Worm (Caenorhabditis elegans) whole organism, L4/young adult: ENCODE measurements around the gene K08E4.7.

ENCODE experiments used
- W03F9.2 ChIP-seq: fragments of 150-350 bp; optimal IDR thresholded peaks from 2 replicates; lab custom pipeline; 2014; ENCODE audit warnings: missing biosample characterization, missing genetic modification characterization
- dao-5 ChIP-seq: sonication (generic microtip); optimal IDR thresholded peaks from 2 replicates; lab custom pipeline; 2016; ENCODE audit warnings: missing genotype, missing genetic modification characterization, moderate library complexity, missing compliant biosample characterization
- him-1 ChIP-seq: sonication (generic microtip); optimal IDR thresholded peaks from 2 replicates; lab custom pipeline; 2016; ENCODE audit warnings: missing genotype, missing genetic modification reagents, missing genetic modification characterization, missing compliant biosample characterization

The K08E4.7 gene

ce11 chrIV:12075497-12075896, at the start of gene K08E4.7:
TSS of gene K08E4.7 (plus strand) at chrIV:12075797.
- no peak for TF ChIP-seq him-1
- no peak for TF ChIP-seq W03F9.2 (tag; lab: Kevin White, UChicago)
- no peak for TF ChIP-seq dao-5 (tag; lab: Kevin White, UChicago)

- TF ChIP-seq dao-5 (tag; lab: Kevin White, UChicago) (no peak), him-1 (no peak), W03F9.2 (tag; lab: Kevin White, UChicago) (no peak)
Measured at ce11 chrIV:12029074-12029473, 46.5 kb upstream of the K08E4.7 start, which contains the start of gene tgn-38. TSS of gene tgn-38 (minus strand) at chrIV:12029174.

- TF ChIP-seq him-1, result no peak
- peak; percentile 58 for TF ChIP-seq W03F9.2 (tag; lab: Kevin White, UChicago)
Measured at ce11 chrIV:12029722-12030182, 45.8 kb upstream of the K08E4.7 start, which contains the start of gene T12G3.11. TSS of gene T12G3.11 (minus strand) at chrIV:12029772.

- TF ChIP-seq W03F9.2 (tag; lab: Kevin White, UChicago) (no peak), him-1 (no peak), dao-5 (tag; lab: Kevin White, UChicago) (no peak)
Measured at ce11 chrIV:12031003-12031402, 44.6 kb upstream of the K08E4.7 start, which contains the start of the genes T12G3.6 and mrpl-51. TSS of gene T12G3.6 (minus strand) at chrIV:12031271. TSS of gene mrpl-51 (plus strand) at chrIV:12031324.

ce11 chrIV:12032383-12032782, 43.2 kb upstream of the K08E4.7 start:
- peak; percentile 2 for TF ChIP-seq W03F9.2 (tag; lab: Kevin White, UChicago)
- peak; percentile 8 for TF ChIP-seq him-1
- peak; percentile 66 for TF ChIP-seq dao-5 (tag; lab: Kevin White, UChicago)

ce11 chrIV:12033985-12034384, 41.6 kb upstream of the K08E4.7 start, which contains the start of gene sqst-1:
TSS of gene sqst-1 (plus strand) at chrIV:12034282.
- TF ChIP-seq dao-5 (tag; lab: Kevin White, UChicago) (no peak), W03F9.2 (tag; lab: Kevin White, UChicago) (peak; percentile 12)

- TF ChIP-seq dao-5 (tag; lab: Kevin White, UChicago) (no peak), him-1 (no peak), W03F9.2 (tag; lab: Kevin White, UChicago) (no peak)
Measured at ce11 chrIV:12034776-12035175, 40.8 kb upstream of the K08E4.7 start.

- no peak for TF ChIP-seq W03F9.2 (tag; lab: Kevin White, UChicago)
- no peak for TF ChIP-seq him-1
- TF ChIP-seq dao-5 (tag; lab: Kevin White, UChicago), result no peak
Measured at ce11 chrIV:12035422-12035821, 40.2 kb upstream of the K08E4.7 start.

ce11 chrIV:12036924-12037323, 38.7 kb upstream of the K08E4.7 start:
- TF ChIP-seq him-1 (no peak), W03F9.2 (tag; lab: Kevin White, UChicago) (peak; percentile 39)

- no peak for TF ChIP-seq dao-5 (tag; lab: Kevin White, UChicago)
- TF ChIP-seq him-1, result no peak
- TF ChIP-seq W03F9.2 (tag; lab: Kevin White, UChicago), result no peak
Measured at ce11 chrIV:12040431-12040830, 35.2 kb upstream of the K08E4.7 start.

ce11 chrIV:12043054-12043453, 32.5 kb upstream of the K08E4.7 start:
- no peak for TF ChIP-seq dao-5 (tag; lab: Kevin White, UChicago)
- TF ChIP-seq him-1, result no peak
- no peak for TF ChIP-seq W03F9.2 (tag; lab: Kevin White, UChicago)

- TF ChIP-seq W03F9.2 (tag; lab: Kevin White, UChicago), result no peak
- TF ChIP-seq dao-5 (tag; lab: Kevin White, UChicago), result no peak
- no peak for TF ChIP-seq him-1
Measured at ce11 chrIV:12044844-12045738, 30.5 kb upstream of the K08E4.7 start.

ce11 chrIV:12046524-12047203, 28.9 kb upstream of the K08E4.7 start, which contains the start of gene T12G3.2:
TSS of gene T12G3.2 (minus strand) at chrIV:12046967.
- no peak for TF ChIP-seq W03F9.2 (tag; lab: Kevin White, UChicago)
- no peak for TF ChIP-seq him-1
- no peak for TF ChIP-seq dao-5 (tag; lab: Kevin White, UChicago)
